Fruit fly (Drosophila melanogaster) whole organism, embryonic: ENCODE measurements around the gene IntS4.

Experiments used
- Adf1 ChIP-seq: fragments of 200-800 bp; sonication (Bioruptor generic); IDR thresholded peaks from 2 replicates; pipeline ENCODE4 v1.3.6; 2022; ENCODE audit warnings: missing biosample characterization, missing genetic modification characterization
- Aef1 ChIP-seq: fragments of 200-800 bp; sonication (Bioruptor generic); IDR thresholded peaks from 3 replicates; pipeline ENCODE4 v1.3.6; 2022; ENCODE audit warnings: missing biosample characterization, missing genetic modification characterization
- Antp ChIP-seq: fragments of 200-800 bp; sonication (Bioruptor generic); optimal IDR thresholded peaks from 3 replicates; lab custom pipeline; 2016; ENCODE audit warnings: missing biosample characterization, missing genetic modification characterization
- Atf6 ChIP-seq: fragments of 200-800 bp; sonication (Bioruptor generic); IDR thresholded peaks from 2 replicates; pipeline ENCODE4 v1.3.6; 2022; ENCODE audit warnings: missing biosample characterization, missing genetic modification characterization
- CG11093 ChIP-seq: fragments of 200-800 bp; sonication (Bioruptor generic); IDR thresholded peaks from 3 replicates; pipeline ENCODE4 v1.3.6; 2022; ENCODE audit warnings: missing biosample characterization, missing genetic modification characterization
- CG12769 ChIP-seq: fragments of 200-800 bp; sonication (Bioruptor generic); optimal IDR thresholded peaks from 2 replicates; lab custom pipeline; 2019; ENCODE audit warnings: missing biosample characterization, mild to moderate bottlenecking, missing genetic modification characterization, moderate library complexity
- CG13894 ChIP-seq: fragments of 200-800 bp; sonication (Bioruptor generic); optimal IDR thresholded peaks from 3 replicates; lab custom pipeline; 2018; ENCODE audit warnings: missing biosample characterization, mild to moderate bottlenecking, missing genetic modification characterization, moderate library complexity
- CG2116 ChIP-seq: fragments of 200-800 bp; sonication (Bioruptor generic); optimal IDR thresholded peaks from 3 replicates; lab custom pipeline; 2018; ENCODE audit warnings: missing biosample characterization, mild to moderate bottlenecking, missing genetic modification characterization
- CG2199 ChIP-seq: fragments of 200-800 bp; sonication (Bioruptor generic); IDR thresholded peaks from 3 replicates; pipeline ENCODE4 v1.3.6; 2022; ENCODE audit warnings: missing biosample characterization, missing genetic modification characterization
- CG2678 ChIP-seq: fragments of 200-800 bp; sonication (Bioruptor generic); optimal IDR thresholded peaks from 3 replicates; lab custom pipeline; 2019; ENCODE audit warnings: missing biosample characterization, mild to moderate bottlenecking, missing genetic modification characterization, moderate library complexity
- CG2712 ChIP-seq: fragments of 200-800 bp; optimal IDR thresholded peaks from 3 replicates; lab custom pipeline; 2019; ENCODE audit warnings: missing biosample characterization, mild to moderate bottlenecking, missing genetic modification characterization, moderate library complexity
- CG2875 ChIP-seq: fragments of 200-800 bp; sonication (Bioruptor generic); optimal IDR thresholded peaks from 2 replicates; lab custom pipeline; 2017; ENCODE audit warnings: missing biosample characterization, mild to moderate bottlenecking, missing genetic modification characterization, missing genetic modification reagents
- CG31365 ChIP-seq: fragments of 200-800 bp; sonication (Bioruptor generic); optimal IDR thresholded peaks from 2 replicates; lab custom pipeline; 2018; ENCODE audit warnings: missing biosample characterization, mild to moderate bottlenecking, missing genetic modification characterization
- CG3281 ChIP-seq: fragments of 200-800 bp; sonication (Bioruptor generic); optimal IDR thresholded peaks from 3 replicates; lab custom pipeline; 2017; ENCODE audit warnings: missing biosample characterization, mild to moderate bottlenecking, missing genetic modification characterization
- CG3847 ChIP-seq: fragments of 200-800 bp; sonication (Bioruptor generic); IDR thresholded peaks from 2 replicates; pipeline ENCODE4 v1.3.6; 2022; ENCODE audit warnings: missing biosample characterization, missing genetic modification characterization
- CG4360 ChIP-seq: fragments of 200-800 bp; sonication (Bioruptor generic); IDR thresholded peaks from 2 replicates; pipeline ENCODE4 v1.3.6; 2022; ENCODE audit warnings: missing biosample characterization, missing genetic modification characterization
- CG4707 ChIP-seq: fragments of 200-800 bp; sonication (Bioruptor generic); optimal IDR thresholded peaks from 2 replicates; lab custom pipeline; 2018; ENCODE audit warnings: missing biosample characterization, mild to moderate bottlenecking, missing genetic modification characterization, moderate library complexity
- CG6791 ChIP-seq: fragments of 200-800 bp; sonication (Bioruptor generic); IDR thresholded peaks from 3 replicates; pipeline ENCODE4 v1.3.6; 2022; ENCODE audit warnings: missing biosample characterization, missing genetic modification characterization; ENCODE audit not compliant: partially characterized antibody
- CG7786 ChIP-seq: fragments of 200-800 bp; sonication (Bioruptor generic); optimal IDR thresholded peaks from 2 replicates; lab custom pipeline; 2016; ENCODE audit warnings: missing biosample characterization, missing genetic modification characterization
- CG8089 ChIP-seq: fragments of 200-800 bp; sonication (Bioruptor generic); optimal IDR thresholded peaks from 3 replicates; lab custom pipeline; 2016; ENCODE audit warnings: missing biosample characterization, missing genetic modification characterization
- CG9215 ChIP-seq: fragments of 200-800 bp; sonication (Bioruptor generic); IDR thresholded peaks from 2 replicates; pipeline ENCODE4 v1.3.6; 2022; ENCODE audit warnings: missing biosample characterization, missing genetic modification characterization
- CkIIα-i1 ChIP-seq: fragments of 200-800 bp; sonication (Bioruptor generic); IDR thresholded peaks from 2 replicates; pipeline ENCODE4 v1.3.6; 2022; ENCODE audit warnings: missing biosample characterization, missing genetic modification characterization
- Drgx ChIP-seq: fragments of 200-800 bp; sonication (Bioruptor generic); IDR thresholded peaks from 2 replicates; pipeline ENCODE4 v1.3.6; 2022; ENCODE audit warnings: missing biosample characterization, missing genetic modification characterization
- Fer2 ChIP-seq: fragments of 200-800 bp; sonication (Bioruptor generic); optimal IDR thresholded peaks from 2 replicates; lab custom pipeline; 2018; ENCODE audit warnings: missing biosample characterization, mild to moderate bottlenecking, missing genetic modification characterization, moderate library complexity
- HHEX ChIP-seq: fragments of 200-800 bp; sonication (Bioruptor generic); optimal IDR thresholded peaks from 3 replicates; lab custom pipeline; 2017; ENCODE audit warnings: missing biosample characterization, mild to moderate bottlenecking, missing genetic modification characterization, missing genetic modification reagents
- HLH3B ChIP-seq: fragments of 200-800 bp; sonication (Bioruptor generic); IDR thresholded peaks from 2 replicates; pipeline ENCODE4 v1.3.6; 2022; ENCODE audit warnings: missing biosample characterization, missing genetic modification characterization
- HmgZ ChIP-seq: fragments of 200-800 bp; sonication (Bioruptor generic); optimal IDR thresholded peaks from 2 replicates; lab custom pipeline; 2018; ENCODE audit warnings: missing biosample characterization, mild to moderate bottlenecking, missing genetic modification characterization
- Hsf ChIP-seq: fragments of 200-800 bp; sonication (Bioruptor generic); optimal IDR thresholded peaks from 3 replicates; lab custom pipeline; 2016; ENCODE audit warnings: missing biosample characterization, missing genetic modification characterization
- Kr ChIP-seq: fragments of 200-800 bp; sonication (Bioruptor generic); optimal IDR thresholded peaks from 2 replicates; lab custom pipeline; 2017; ENCODE audit warnings: missing biosample characterization, mild to moderate bottlenecking, missing genetic modification characterization
- Med ChIP-seq: fragments of 200-800 bp; sonication (Bioruptor generic); peaks from one replicate; lab custom pipeline; 2016; ENCODE audit warnings: missing biosample characterization, missing genetic modification characterization, mild to moderate bottlenecking, inconsistent platforms, moderate library complexity
- Sox100B ChIP-seq: fragments of 200-800 bp; sonication (Bioruptor generic); optimal IDR thresholded peaks from 3 replicates; lab custom pipeline; 2018; ENCODE audit warnings: missing biosample characterization, mild to moderate bottlenecking, missing genetic modification characterization
- bowl ChIP-seq: fragments of 200-800 bp; sonication (Bioruptor generic); IDR thresholded peaks from 2 replicates; pipeline ENCODE4 v1.3.6; 2022; ENCODE audit warnings: missing biosample characterization, missing genetic modification characterization
- cwo ChIP-seq: fragments of 200-800 bp; sonication (Bioruptor generic); optimal IDR thresholded peaks from 3 replicates; lab custom pipeline; 2017; ENCODE audit warnings: missing biosample characterization, missing genetic modification characterization, mild to moderate bottlenecking, moderate library complexity, missing genetic modification reagents
- gsb-n ChIP-seq: fragments of 200-800 bp; sonication (Bioruptor generic); optimal IDR thresholded peaks from 3 replicates; lab custom pipeline; 2018; ENCODE audit warnings: missing biosample characterization, mild to moderate bottlenecking, missing genetic modification characterization
- kah ChIP-seq: fragments of 200-800 bp; sonication (Bioruptor generic); optimal IDR thresholded peaks from 2 replicates; lab custom pipeline; 2018; ENCODE audit warnings: missing biosample characterization, mild to moderate bottlenecking, missing genetic modification characterization
- lilli ChIP-seq: fragments of 200-800 bp; sonication (Bioruptor generic); optimal IDR thresholded peaks from 3 replicates; lab custom pipeline; 2016; ENCODE audit warnings: missing biosample characterization, missing genetic modification characterization
- odd ChIP-seq: fragments of 200-800 bp; sonication (Bioruptor generic); optimal IDR thresholded peaks from 2 replicates; lab custom pipeline; 2017; ENCODE audit warnings: missing biosample characterization, mild to moderate bottlenecking, missing genetic modification characterization
- pan ChIP-seq, 4 experiments: fragments of >200 bp in 3 of 4; fragments of 200-800 bp in 1 of 4; sonication (Bioruptor generic) in 1 of 4; optimal IDR thresholded peaks in 3 of 4; IDR thresholded peaks in 1 of 4; 2 replicates each; pipeline versions ENCODE4 v1.3.6 to Lab custom; 2017 to 2022; ENCODE audit warnings: missing biosample characterization in 2 of 4, missing genetic modification characterization in 2 of 4, mixed read lengths in 1 of 4
- peb ChIP-seq: fragments of 200-800 bp; sonication (Bioruptor generic); IDR thresholded peaks from 2 replicates; pipeline ENCODE4 v1.3.6; 2022; ENCODE audit warnings: missing biosample characterization, missing genetic modification characterization
- pros ChIP-seq: fragments of 200-800 bp; sonication (Bioruptor generic); optimal IDR thresholded peaks from 3 replicates; lab custom pipeline; 2019; ENCODE audit warnings: missing biosample characterization, mild to moderate bottlenecking, missing genetic modification characterization, moderate library complexity
- ranshi ChIP-seq: fragments of 200-800 bp; sonication (Bioruptor generic); IDR thresholded peaks from 2 replicates; pipeline ENCODE4 v1.3.6; 2022; ENCODE audit warnings: missing biosample characterization, missing genetic modification characterization
- ro ChIP-seq: fragments of 200-800 bp; sonication (Bioruptor generic); IDR thresholded peaks from 2 replicates; pipeline ENCODE4 v1.3.6; 2022; ENCODE audit warnings: missing biosample characterization, missing genetic modification characterization
- run ChIP-seq: fragments of 200-800 bp; sonication (Bioruptor generic); optimal IDR thresholded peaks from 3 replicates; lab custom pipeline; 2018; ENCODE audit warnings: missing biosample characterization, mild to moderate bottlenecking, missing genetic modification characterization
- sens ChIP-seq: fragments of 200-800 bp; sonication (Bioruptor generic); peaks from one replicate; lab custom pipeline; 2016; ENCODE audit warnings: missing biosample characterization, missing genetic modification characterization
- slbo ChIP-seq: fragments of 200-800 bp; sonication (Bioruptor generic); IDR thresholded peaks from 2 replicates; pipeline ENCODE4 v1.3.6; 2022; ENCODE audit warnings: missing biosample characterization, missing genetic modification characterization
- tap ChIP-seq: fragments of 200-800 bp; optimal IDR thresholded peaks from 3 replicates; lab custom pipeline; 2019; ENCODE audit warnings: missing biosample characterization, mild to moderate bottlenecking, missing genetic modification characterization, moderate library complexity
- tll ChIP-seq, 2 experiments: fragments of 200-800 bp in 1 of 2; fragments of >200 bp in 1 of 2; sonication (Bioruptor generic) in 1 of 2; optimal IDR thresholded peaks; 2 replicates each; lab custom pipeline; 2017 to 2019; ENCODE audit warnings: missing biosample characterization in 2 of 2, missing genetic modification characterization in 2 of 2, mild to moderate bottlenecking in 1 of 2, moderate library complexity in 1 of 2
- zfh2 ChIP-seq: fragments of 200-800 bp; sonication (Bioruptor generic); optimal IDR thresholded peaks from 2 replicates; lab custom pipeline; 2016; ENCODE audit warnings: missing biosample characterization, missing genetic modification characterization

IntS4 gene

dm6 chrX:8576675-8577074 lies 18.1 kb upstream of the IntS4 start:
- TF ChIP-seq kah (GFP tag; lab: Kevin White, UChicago) = peak; percentile 61
- TF ChIP-seq Kr (GFP tag; lab: Kevin White, UChicago) = no peak
- peak; percentile 17 for TF ChIP-seq CG12769
- TF ChIP-seq peb (GFP tag; lab: Robert Waterston, UW) = no peak
- peak; percentile 33 for TF ChIP-seq sens (GFP tag; lab: Kevin White, UChicago)
- no peak for TF ChIP-seq Atf6 (GFP tag; lab: Robert Waterston, UW)

- no peak for TF ChIP-seq cwo
- TF ChIP-seq slbo = peak; percentile 31
- peak; percentile 27 for TF ChIP-seq CG3281
- TF ChIP-seq CG2199 (GFP tag; lab: Robert Waterston, UW) = no peak
- TF ChIP-seq Fer2 (tag; lab: Kevin White, UChicago) = no peak
- TF ChIP-seq CG2712 (tag; lab: Kevin White, UChicago) = peak; percentile 27
- TF ChIP-seq CG31365 (tag; lab: Kevin White, UChicago) = no peak
- peak; percentile 86 for TF ChIP-seq CG4360 (GFP tag; lab: Robert Waterston, UW)
- no peak for TF ChIP-seq run (tag; lab: Kevin White, UChicago)
- no peak for TF ChIP-seq pan (optimal IDR thresholded peaks at IDR 0.05; lab: Kevin White, UChicago)
- TF ChIP-seq pan (GFP tag; optimal IDR thresholded peaks at IDR 0.05 in 1 of 2, IDR thresholded peaks at IDR 0.05 in 1 of 2) = peak in 1 of 2 experiments; percentile 50
- no peak for TF ChIP-seq odd (GFP tag; lab: Kevin White, UChicago)
- no peak for TF ChIP-seq CG13894 (tag; lab: Kevin White, UChicago)
- peak; percentile 19 for TF ChIP-seq lilli (GFP tag; lab: Kevin White, UChicago)
- TF ChIP-seq pros (GFP tag; lab: Kevin White, UChicago) = peak; percentile 9
- peak; percentile 28 for TF ChIP-seq Hsf (GFP tag; lab: Kevin White, UChicago)
- TF ChIP-seq CG6791 (GFP tag; lab: Robert Waterston, UW) = no peak
- TF ChIP-seq ranshi (GFP tag; lab: Robert Waterston, UW) = no peak
- no peak for TF ChIP-seq HmgZ
- no peak for TF ChIP-seq CkIIα-i1 (GFP tag; lab: Robert Waterston, UW)
- no peak for TF ChIP-seq gsb-n (tag; lab: Kevin White, UChicago)
- no peak for TF ChIP-seq CG8089 (GFP tag; lab: Kevin White, UChicago)
- no peak for TF ChIP-seq CG9215 (GFP tag; lab: Robert Waterston, UW)
- TF ChIP-seq CG2875 (GFP tag; lab: Kevin White, UChicago) = no peak
- peak; percentile 18; the same call in 1 of the 2 replicates for TF ChIP-seq bowl
- peak; percentile 11 for TF ChIP-seq Sox100B
- TF ChIP-seq CG7786 (GFP tag; lab: Kevin White, UChicago) = peak; percentile 15
- no peak for TF ChIP-seq ro (GFP tag; lab: Robert Waterston, UW)
- peak; percentile 44; the same call in 2 of the 3 replicates for TF ChIP-seq Aef1 (GFP tag; lab: Robert Waterston, UW)
- no peak for TF ChIP-seq CG11093 (GFP tag; lab: Robert Waterston, UW)
- TF ChIP-seq zfh2 (GFP tag; lab: Kevin White, UChicago) = peak; percentile 31
- peak; percentile 42 for TF ChIP-seq CG3847 (GFP tag; lab: Robert Waterston, UW)
- TF ChIP-seq HHEX (GFP tag; lab: Kevin White, UChicago) = no peak
- TF ChIP-seq CG4707 (GFP tag; lab: Kevin White, UChicago) = no peak
- TF ChIP-seq CG2116 (GFP tag; lab: Kevin White, UChicago) = peak; percentile 29
- TF ChIP-seq Antp (GFP tag; lab: Kevin White, UChicago) = no peak
- peak; percentile 34; the same call in 1 of the 2 replicates for TF ChIP-seq HLH3B (GFP tag; lab: Robert Waterston, UW)
- TF ChIP-seq Adf1 = no peak
- TF ChIP-seq tap (tag; lab: Kevin White, UChicago) = peak; percentile 16
- TF ChIP-seq CG2678 (tag; lab: Kevin White, UChicago) = peak; percentile 51
- no peak for TF ChIP-seq tll (GFP tag; optimal IDR thresholded peaks at IDR 0.05; lab: Kevin White, UChicago)
- TF ChIP-seq Drgx (GFP tag; lab: Robert Waterston, UW) = peak; percentile 50
- TF ChIP-seq Med (GFP tag; lab: Kevin White, UChicago) = peak; percentile 88
Measured at dm6 chrX:8574672-8575350, 16.2 kb upstream of the IntS4 start.
